Fruit fly (Drosophila melanogaster): Measurements from ENCODE around the gene Elp1.

The Elp1 gene

DNA sequence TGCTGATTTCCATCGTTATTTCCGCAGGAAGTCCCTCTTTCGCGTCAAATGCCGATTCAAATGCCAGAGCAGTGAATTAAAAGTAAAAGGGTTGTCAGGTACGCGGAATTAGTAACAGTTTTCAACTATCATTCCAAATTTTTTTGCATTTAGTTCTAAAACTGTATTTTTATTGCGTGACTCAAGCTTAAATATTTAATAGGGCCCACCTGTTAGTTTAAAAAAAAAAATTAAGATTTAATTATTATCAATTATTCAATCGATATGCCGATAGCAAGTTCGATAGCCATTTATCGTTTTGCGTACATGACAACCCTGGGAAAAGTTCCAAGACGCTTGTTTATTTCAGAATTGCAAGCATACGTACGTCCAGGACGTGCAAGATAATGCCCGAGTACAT, 27.7 kb upstream of the Elp1 start, which contains the start of gene CG14711:
Gene CG14711, plus strand, starts transcription at position 315 of the 400 bp plus-strand sequence.
- TF ChIP-seq Ets98B (GFP tag; IDR thresholded peaks at IDR 0.05) (peak; percentile 77), CG17806 (tag; optimal IDR thresholded peaks at IDR 0.05) (peak; percentile 70), CG34367 (tag; optimal IDR thresholded peaks at IDR 0.05) (peak; percentile 61), CG15710 (tag; optimal IDR thresholded peaks at IDR 0.05) (peak; percentile 75), rn (GFP tag; IDR thresholded peaks at IDR 0.05) (peak; percentile 36), Pif1A (GFP tag; optimal IDR thresholded peaks at IDR 0.05) (no peak), CG9948 (tag; optimal IDR thresholded peaks at IDR 0.05) (peak; percentile 58), CG13204 (GFP tag; optimal IDR thresholded peaks at IDR 0.05) (no peak), gl (tag; optimal IDR thresholded peaks at IDR 0.05) (peak; percentile 31), Snoo (tag; optimal IDR thresholded peaks at IDR 0.05) (peak; percentile 70), CG8301 (tag; optimal IDR thresholded peaks at IDR 0.05) (no peak), CG4496 (GFP tag; IDR thresholded peaks at IDR 0.05) (peak; percentile 79; the same call in 2 of the 3 replicates), CG10348 (GFP tag; IDR thresholded peaks at IDR 0.05) (no peak), CG32121 (GFP tag; IDR thresholded peaks at IDR 0.05) (peak; percentile 78), fd96Ca (GFP tag; IDR thresholded peaks at IDR 0.05) (no peak)

DNA sequence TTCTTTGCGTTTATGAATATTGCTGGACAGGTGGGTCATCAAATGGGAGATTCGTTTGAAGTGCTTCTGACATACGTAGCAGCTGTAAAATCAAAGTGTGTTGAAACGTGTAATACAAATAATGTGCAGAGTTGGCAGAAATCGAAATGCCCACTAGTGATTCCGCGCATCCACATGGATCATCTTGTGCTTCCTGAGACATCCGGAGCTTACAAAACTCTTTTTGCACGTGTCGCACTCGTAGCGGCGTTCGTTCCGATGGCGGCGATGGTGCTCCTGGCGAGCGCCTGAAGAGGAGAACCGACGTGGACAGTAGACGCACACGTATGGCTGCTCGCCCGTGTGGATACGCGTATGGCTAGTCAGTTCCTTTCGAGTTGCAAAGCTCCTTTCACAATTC, 25.2 kb upstream of the Elp1 start, which contains the start of gene Zaf1:
Gene Zaf1, minus strand, starts transcription at position 101 of the 400 bp plus-strand sequence.
- no peak for TF ChIP-seq rn (GFP tag; IDR thresholded peaks at IDR 0.05)
- no peak for TF ChIP-seq CG8301 (tag; optimal IDR thresholded peaks at IDR 0.05)
- no peak for TF ChIP-seq CG15710 (tag; optimal IDR thresholded peaks at IDR 0.05)
- TF ChIP-seq CG13204 (GFP tag; optimal IDR thresholded peaks at IDR 0.05): no peak
- no peak for TF ChIP-seq CG14655 (GFP tag; optimal IDR thresholded peaks at IDR 0.05)
- TF ChIP-seq Pif1A (GFP tag; optimal IDR thresholded peaks at IDR 0.05): no peak
- TF ChIP-seq gl (tag; optimal IDR thresholded peaks at IDR 0.05): no peak
- TF ChIP-seq Pif1B (GFP tag; optimal IDR thresholded peaks at IDR 0.05): no peak
- TF ChIP-seq CG4496 (GFP tag; IDR thresholded peaks at IDR 0.05): no peak
- TF ChIP-seq CG12605 (GFP tag; IDR thresholded peaks at IDR 0.05): no peak
- no peak for TF ChIP-seq CG34367 (tag; optimal IDR thresholded peaks at IDR 0.05)
- no peak for TF ChIP-seq EcR (GFP tag; optimal IDR thresholded peaks at IDR 0.05)
- no peak for TF ChIP-seq D1 (tag; optimal IDR thresholded peaks at IDR 0.05)
- no peak for TF ChIP-seq fd96Ca (GFP tag; IDR thresholded peaks at IDR 0.05)
- no peak for TF ChIP-seq CG17806 (tag; optimal IDR thresholded peaks at IDR 0.05)
- TF ChIP-seq Snoo (tag; optimal IDR thresholded peaks at IDR 0.05): no peak

DNA sequence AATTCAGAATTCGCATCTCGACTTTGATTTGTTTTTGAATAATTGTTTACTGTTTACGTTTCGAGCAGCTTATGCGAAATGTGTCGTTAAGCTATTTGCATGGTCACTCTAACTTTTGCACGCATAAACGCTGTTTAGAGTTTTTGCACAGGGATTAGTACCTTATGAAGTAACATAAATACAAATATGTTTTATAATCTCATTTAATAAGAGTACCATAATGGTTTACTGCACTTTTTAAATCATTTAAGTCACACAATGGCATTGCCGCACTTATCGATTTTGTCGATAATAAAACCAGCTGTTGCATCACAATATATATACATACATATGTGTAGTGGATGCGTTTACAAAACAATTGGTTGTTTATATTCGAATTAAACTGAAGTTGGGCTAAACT, 24.2 kb upstream of the Elp1 start, which contains the start of the genes CG6813 and CG18764:
Gene CG6813, minus strand, starts transcription at position 68 of the 400 bp plus-strand sequence.
Gene CG18764, plus strand, starts transcription at position 319 of the 400 bp plus-strand sequence.
- TF ChIP-seq Pif1B (GFP tag; optimal IDR thresholded peaks at IDR 0.05) (no peak), Snoo (tag; optimal IDR thresholded peaks at IDR 0.05) (no peak), CG17806 (tag; optimal IDR thresholded peaks at IDR 0.05) (no peak), CG34367 (tag; optimal IDR thresholded peaks at IDR 0.05) (no peak), CG13204 (GFP tag; optimal IDR thresholded peaks at IDR 0.05) (no peak), D1 (tag; optimal IDR thresholded peaks at IDR 0.05) (no peak), EcR (GFP tag; optimal IDR thresholded peaks at IDR 0.05) (no peak), Ets98B (GFP tag; IDR thresholded peaks at IDR 0.05) (no peak)

DNA sequence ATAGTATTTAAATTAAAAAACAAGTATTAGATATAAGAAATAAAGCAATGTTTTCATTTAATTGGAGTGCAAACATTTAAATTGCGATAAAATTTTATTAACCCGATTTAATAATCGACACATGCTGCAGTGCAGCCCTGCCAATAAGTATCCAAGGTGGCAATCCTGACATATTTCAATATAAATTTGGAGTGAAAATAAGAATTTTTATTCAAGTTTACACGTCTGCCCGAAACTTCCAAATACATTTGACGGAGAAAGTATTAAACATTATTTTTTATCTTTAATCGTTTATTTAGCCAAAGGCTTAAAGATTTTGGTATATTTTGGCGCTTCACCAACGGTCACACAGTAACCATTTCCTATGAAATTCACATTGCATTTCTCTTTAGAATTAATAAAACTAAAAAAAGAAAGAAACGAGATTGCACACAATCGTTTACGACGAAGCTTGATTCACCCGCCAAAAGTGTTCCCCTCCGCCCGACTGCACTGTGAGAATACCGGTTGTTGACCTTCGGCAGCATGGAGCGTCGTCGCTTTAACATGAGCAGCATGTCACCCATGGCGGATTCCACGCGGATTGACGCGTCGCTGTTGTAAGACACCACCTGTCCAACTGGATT, 22.2 kb upstream of the Elp1 start, which contains the start of gene CG14712:
Gene CG14712, plus strand, starts transcription at position 344 of the 626 bp plus-strand sequence.
- TF ChIP-seq CG9948 (tag; optimal IDR thresholded peaks at IDR 0.05) (no peak), CG14655 (GFP tag; optimal IDR thresholded peaks at IDR 0.05) (no peak), EcR (GFP tag; optimal IDR thresholded peaks at IDR 0.05) (peak; percentile 93), gl (tag; optimal IDR thresholded peaks at IDR 0.05) (no peak), CG8159 (tag; optimal IDR thresholded peaks at IDR 0.05) (no peak), rn (GFP tag; IDR thresholded peaks at IDR 0.05) (no peak)

DNA sequence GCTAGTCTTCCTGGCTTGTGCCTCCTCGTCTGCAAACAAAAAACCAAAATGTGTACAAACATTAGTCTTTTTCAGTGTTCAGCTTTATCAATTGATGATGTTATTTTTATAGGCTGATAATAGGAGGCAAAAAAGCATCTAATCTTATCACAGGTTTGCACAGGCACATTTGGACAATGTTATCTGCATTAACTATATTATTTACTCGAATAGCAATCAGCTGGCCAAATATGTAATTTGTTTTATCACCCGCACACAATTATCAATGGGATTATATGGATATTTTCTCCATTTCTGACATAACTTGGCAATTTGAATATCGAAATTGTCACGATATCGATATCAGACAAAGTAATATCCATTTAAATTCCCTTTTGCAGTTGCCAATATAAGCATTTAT, 13.2 kb upstream of the Elp1 start:
- TF ChIP-seq CG9948 (tag; optimal IDR thresholded peaks at IDR 0.05) (no peak), Ets98B (GFP tag; IDR thresholded peaks at IDR 0.05) (no peak), CG34367 (tag; optimal IDR thresholded peaks at IDR 0.05) (no peak), CG17806 (tag; optimal IDR thresholded peaks at IDR 0.05) (no peak), D1 (tag; optimal IDR thresholded peaks at IDR 0.05) (no peak), Snoo (tag; optimal IDR thresholded peaks at IDR 0.05) (no peak), CG13204 (GFP tag; optimal IDR thresholded peaks at IDR 0.05) (no peak), CG8159 (tag; optimal IDR thresholded peaks at IDR 0.05) (no peak), Pif1A (GFP tag; optimal IDR thresholded peaks at IDR 0.05) (no peak), rn (GFP tag; IDR thresholded peaks at IDR 0.05) (no peak), CG14655 (GFP tag; optimal IDR thresholded peaks at IDR 0.05) (no peak), Pif1B (GFP tag; optimal IDR thresholded peaks at IDR 0.05) (no peak), CG32121 (GFP tag; IDR thresholded peaks at IDR 0.05) (no peak), fd96Ca (GFP tag; IDR thresholded peaks at IDR 0.05) (no peak), gl (tag; optimal IDR thresholded peaks at IDR 0.05) (no peak), CG4496 (GFP tag; IDR thresholded peaks at IDR 0.05) (no peak)

DNA sequence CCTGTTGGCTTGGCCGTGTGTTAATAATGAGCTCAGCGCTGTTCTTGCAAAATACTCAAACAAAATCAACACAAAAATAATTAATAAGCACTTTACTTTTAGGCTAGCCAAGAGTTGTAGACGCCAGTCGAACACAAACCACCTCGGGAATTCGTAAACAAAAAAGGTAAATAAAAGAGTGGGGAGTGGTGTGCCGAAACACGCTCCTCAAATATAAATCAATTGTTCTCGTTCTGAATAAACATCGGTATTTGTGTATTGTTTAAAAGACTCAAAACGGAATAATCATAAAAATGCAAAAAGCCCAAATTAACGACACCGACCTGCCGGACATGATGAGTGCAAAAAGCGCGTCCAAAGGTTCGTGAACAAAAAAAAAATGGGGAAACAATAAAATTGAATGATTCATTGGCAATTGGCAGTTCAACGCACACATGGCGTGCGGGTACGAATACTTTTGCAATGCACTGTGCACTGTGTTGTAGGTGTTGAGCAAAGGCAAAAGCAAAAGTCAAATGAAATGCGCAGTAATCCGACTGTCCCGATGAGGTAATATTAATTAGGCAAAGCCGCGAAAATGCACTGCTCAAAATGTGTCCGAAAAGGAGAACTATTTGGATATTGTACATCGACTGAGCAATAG, 10.7 kb upstream of the Elp1 start:
- TF ChIP-seq gl (tag; optimal IDR thresholded peaks at IDR 0.05): no peak
- TF ChIP-seq rn (GFP tag; IDR thresholded peaks at IDR 0.05): no peak
- TF ChIP-seq Pif1B (GFP tag; optimal IDR thresholded peaks at IDR 0.05): no peak

Measured in whole organism, pupa.